Worm (Caenorhabditis elegans) whole organism, L4 larva: ENCODE results near the gene nhr-99.
A peak's percentile ranks its signal among the peaks of the same experiment; 100 is the strongest.

Experiments
- F10B5.3 ChIP-seq: sonication (generic microtip); optimal IDR thresholded peaks from 2 replicates; lab custom pipeline; 2016; ENCODE audit warnings: mild to moderate bottlenecking, missing genetic modification characterization, missing compliant biosample characterization
- F37D6.2 ChIP-seq: sonication (generic microtip); optimal IDR thresholded peaks from 2 replicates; lab custom pipeline; 2016; ENCODE audit warnings: mild to moderate bottlenecking, missing genetic modification characterization, missing compliant biosample characterization
- F44E2.7 ChIP-seq: fragments of 200-800 bp; sonication (Bioruptor generic); IDR thresholded peaks from 2 replicates; pipeline ENCODE4 v2.1.2; 2022; ENCODE audit warnings: missing genetic modification characterization, missing compliant biosample characterization
- T20F7.1 ChIP-seq: fragments of 200-800 bp; sonication (Bioruptor generic); optimal IDR thresholded peaks from 2 replicates; lab custom pipeline; 2018; ENCODE audit warnings: mild to moderate bottlenecking, missing genetic modification characterization, missing compliant biosample characterization
- Y105C5A.15 ChIP-seq: fragments of 200-800 bp; sonication (Bioruptor generic); IDR thresholded peaks from 2 replicates; pipeline ENCODE4 v1.3.6; 2022; ENCODE audit warnings: missing genetic modification characterization, missing compliant biosample characterization
- Y48G9A.11 ChIP-seq: fragments of 200-800 bp; sonication (Bioruptor generic); IDR thresholded peaks from 2 replicates; pipeline ENCODE4 v1.3.6; 2022; ENCODE audit warnings: missing genetic modification reagents, missing genetic modification characterization, missing compliant biosample characterization
- Y5F2A.4 ChIP-seq: fragments of 200-800 bp; sonication (Bioruptor generic); optimal IDR thresholded peaks from 2 replicates; lab custom pipeline; 2018; ENCODE audit warnings: mild to moderate bottlenecking, missing genetic modification characterization, missing compliant biosample characterization
- Y75B8A.6 ChIP-seq: fragments of 200-800 bp; sonication (Bioruptor generic); IDR thresholded peaks from 2 replicates; pipeline ENCODE4 v1.3.6; 2022; ENCODE audit warnings: missing genetic modification reagents, missing genetic modification characterization, missing compliant biosample characterization
- aha-1 ChIP-seq: fragments of 150-350 bp; peaks from one replicate; lab custom pipeline; 2014; ENCODE audit warnings: missing biosample characterization, missing genetic modification characterization
- ces-1 ChIP-seq: fragments of 150-350 bp; sonication (generic microtip); optimal IDR thresholded peaks from 4 replicates; lab custom pipeline; 2014; ENCODE audit warnings: missing biosample characterization, missing genetic modification reagents, missing genetic modification characterization
- cey-2 ChIP-seq: sonication (generic microtip); optimal IDR thresholded peaks from 3 replicates; lab custom pipeline; 2017; ENCODE audit warnings: missing genetic modification characterization, mild to moderate bottlenecking, missing compliant biosample characterization, antibody characterized with exemption, borderline replicate concordance; ENCODE audit not compliant: insufficient read depth
- daf-12 ChIP-seq: fragments of 150-350 bp; optimal IDR thresholded peaks from 2 replicates; lab custom pipeline; 2014; ENCODE audit warnings: missing biosample characterization, missing genetic modification reagents, missing genetic modification characterization
- daf-16 ChIP-seq, 3 experiments: sonication (generic microtip); optimal IDR thresholded peaks; 2 replicates each; lab custom pipeline; 2016 to 2017; ENCODE audit warnings: missing genetic modification characterization in 3 of 3, missing genetic modification reagents in 3 of 3, mild to moderate bottlenecking in 2 of 3, missing compliant biosample characterization in 2 of 3, missing biosample characterization in 1 of 3, moderate library complexity in 1 of 3
- daf-19 ChIP-seq: fragments of 200-800 bp; sonication (Bioruptor generic); conservative IDR thresholded peaks from 2 replicates; pipeline ENCODE4 v1.3.6; 2022; ENCODE audit warnings: missing genetic modification characterization, missing compliant biosample characterization
- dmd-6 ChIP-seq: fragments of 200-800 bp; sonication (Bioruptor generic); IDR thresholded peaks from 2 replicates; pipeline ENCODE4 v1.3.6; 2022; ENCODE audit warnings: missing genetic modification reagents, missing genetic modification characterization, missing compliant biosample characterization
- duxl-1 ChIP-seq: sonication (generic microtip); optimal IDR thresholded peaks from 2 replicates; lab custom pipeline; 2016; ENCODE audit warnings: mild to moderate bottlenecking, missing genetic modification characterization, moderate library complexity, missing compliant biosample characterization; ENCODE audit not compliant: poor library complexity
- dve-1 ChIP-seq: sonication (generic microtip); optimal IDR thresholded peaks from 2 replicates; lab custom pipeline; 2017; ENCODE audit warnings: antibody characterized with exemption, mild to moderate bottlenecking, missing genetic modification characterization, missing compliant biosample characterization; ENCODE audit not compliant: insufficient read depth
- gei-8 ChIP-seq: fragments of 200-800 bp; sonication (Bioruptor generic); optimal IDR thresholded peaks from 2 replicates; lab custom pipeline; 2018; ENCODE audit warnings: mild to moderate bottlenecking, missing genetic modification characterization, missing compliant biosample characterization
- hif-1 ChIP-seq, 2 experiments: sonication (generic microtip); optimal IDR thresholded peaks; 2 replicates each; lab custom pipeline; 2016 to 2017; ENCODE audit warnings: missing compliant biosample characterization in 2 of 2, missing genetic modification characterization in 2 of 2, missing genetic modification reagents in 2 of 2, missing genotype in 2 of 2, mild to moderate bottlenecking in 1 of 2
- hlh-11 ChIP-seq: fragments of 200-800 bp; sonication (Bioruptor generic); optimal IDR thresholded peaks from 2 replicates; lab custom pipeline; 2018; ENCODE audit warnings: mild to moderate bottlenecking, missing genetic modification characterization, missing compliant biosample characterization
- jun-1 ChIP-seq: fragments of 150-350 bp; optimal IDR thresholded peaks from 2 replicates; lab custom pipeline; 2014; ENCODE audit warnings: missing biosample characterization, missing genetic modification reagents, missing genetic modification characterization
- lin-29 ChIP-seq: fragments of 200-800 bp; sonication (Bioruptor generic); IDR thresholded peaks from 2 replicates; pipeline ENCODE4 v1.3.6; 2022; ENCODE audit warnings: missing genetic modification reagents, missing genetic modification characterization, missing compliant biosample characterization
- lin-38 ChIP-seq: fragments of 200-800 bp; sonication (Bioruptor generic); IDR thresholded peaks from 2 replicates; pipeline ENCODE4 v1.3.6; 2022; ENCODE audit warnings: missing genetic modification reagents, missing genetic modification characterization, missing compliant biosample characterization
- lir-3 ChIP-seq: sonication (generic microtip); optimal IDR thresholded peaks from 2 replicates; lab custom pipeline; 2016; ENCODE audit warnings: mild to moderate bottlenecking, missing genetic modification characterization, missing compliant biosample characterization
- lsy-2 ChIP-seq, 2 experiments: fragments of 150-350 bp in 1 of 2; sonication (generic microtip) in 1 of 2; optimal IDR thresholded peaks; 2 replicates each; lab custom pipeline; 2014 to 2017; ENCODE audit warnings: missing biosample characterization in 2 of 2, missing genetic modification characterization in 2 of 2
- mxl-3 ChIP-seq: fragments of 200-800 bp; sonication (Bioruptor generic); optimal IDR thresholded peaks from 2 replicates; lab custom pipeline; 2018; ENCODE audit warnings: mild to moderate bottlenecking, missing genetic modification characterization, missing compliant biosample characterization
- nhr-102 ChIP-seq: sonication (generic microtip); optimal IDR thresholded peaks from 2 replicates; lab custom pipeline; 2016; ENCODE audit warnings: mild to moderate bottlenecking, missing genetic modification characterization, moderate library complexity, missing compliant biosample characterization
- nhr-11 ChIP-seq: fragments of 150-350 bp; optimal IDR thresholded peaks from 2 replicates; lab custom pipeline; 2014; ENCODE audit warnings: missing biosample characterization, missing genetic modification characterization
- nhr-28 ChIP-seq: fragments of 150-350 bp; optimal IDR thresholded peaks from 2 replicates; lab custom pipeline; 2014; ENCODE audit warnings: missing biosample characterization, missing genetic modification characterization
- nhr-41 ChIP-seq: fragments of 200-800 bp; sonication (Bioruptor generic); IDR thresholded peaks from 2 replicates; pipeline ENCODE4 v1.3.6; 2022; ENCODE audit warnings: missing genetic modification reagents, missing genetic modification characterization, missing compliant biosample characterization
- nhr-42 ChIP-seq: fragments of 200-800 bp; sonication (Bioruptor generic); IDR thresholded peaks from 2 replicates; pipeline ENCODE4 v1.3.6; 2022; ENCODE audit warnings: missing genetic modification characterization, missing compliant biosample characterization
- nhr-48 ChIP-seq: sonication (generic microtip); optimal IDR thresholded peaks from 2 replicates; lab custom pipeline; 2016; ENCODE audit warnings: mild to moderate bottlenecking, missing genetic modification characterization, missing compliant biosample characterization
- nhr-6 ChIP-seq: fragments of 150-350 bp; optimal IDR thresholded peaks from 2 replicates; lab custom pipeline; 2014; ENCODE audit warnings: missing biosample characterization, missing genetic modification characterization
- php-3 ChIP-seq: fragments of 200-800 bp; sonication (Bioruptor generic); IDR thresholded peaks from 2 replicates; pipeline ENCODE4 v1.3.6; 2022; ENCODE audit warnings: missing genetic modification reagents, missing genetic modification characterization, missing compliant biosample characterization
- pqm-1 ChIP-seq: sonication (generic microtip); optimal IDR thresholded peaks from 2 replicates; lab custom pipeline; 2017; ENCODE audit warnings: missing biosample characterization, missing genetic modification characterization
- sdz-12 ChIP-seq: fragments of 200-800 bp; sonication (Bioruptor generic); optimal IDR thresholded peaks from 2 replicates; lab custom pipeline; 2018; ENCODE audit warnings: mild to moderate bottlenecking, missing genetic modification characterization, missing compliant biosample characterization
- spr-1 ChIP-seq: sonication (generic microtip); optimal IDR thresholded peaks from 2 replicates; lab custom pipeline; 2016; ENCODE audit warnings: mild to moderate bottlenecking, missing genetic modification characterization, missing compliant biosample characterization
- spr-3 ChIP-seq: fragments of 200-800 bp; sonication (Bioruptor generic); optimal IDR thresholded peaks from 2 replicates; lab custom pipeline; 2018; ENCODE audit warnings: mild to moderate bottlenecking, missing genetic modification characterization, missing compliant biosample characterization
- unc-130 ChIP-seq: sonication (generic microtip); optimal IDR thresholded peaks from 2 replicates; lab custom pipeline; 2016; ENCODE audit warnings: missing genetic modification reagents, missing genetic modification characterization, missing compliant biosample characterization
- unc-39 ChIP-seq: sonication (generic microtip); optimal IDR thresholded peaks from 2 replicates; lab custom pipeline; 2017; ENCODE audit warnings: missing biosample characterization, missing genetic modification characterization
- unc-62 ChIP-seq, 3 experiments: fragments of 150-350 bp in 1 of 3; sonication (generic microtip); optimal IDR thresholded peaks in 2 of 3; peaks in 1 of 3; 1 replicate in 1 of 3; 2 replicates in 2 of 3; lab custom pipeline; 2014 to 2017; ENCODE audit warnings: missing biosample characterization in 3 of 3, missing genetic modification characterization in 3 of 3, missing genetic modification reagents in 3 of 3, missing genotype in 1 of 3
- vab-7 ChIP-seq: fragments of 200-800 bp; sonication (Bioruptor generic); IDR thresholded peaks from 2 replicates; pipeline ENCODE4 v1.3.6; 2022; ENCODE audit warnings: missing genetic modification reagents, missing genetic modification characterization, missing compliant biosample characterization
- ztf-7 ChIP-seq: fragments of 150-350 bp; optimal IDR thresholded peaks from 2 replicates; lab custom pipeline; 2014; ENCODE audit warnings: missing biosample characterization, missing genetic modification characterization

nhr-99 gene

DNA sequence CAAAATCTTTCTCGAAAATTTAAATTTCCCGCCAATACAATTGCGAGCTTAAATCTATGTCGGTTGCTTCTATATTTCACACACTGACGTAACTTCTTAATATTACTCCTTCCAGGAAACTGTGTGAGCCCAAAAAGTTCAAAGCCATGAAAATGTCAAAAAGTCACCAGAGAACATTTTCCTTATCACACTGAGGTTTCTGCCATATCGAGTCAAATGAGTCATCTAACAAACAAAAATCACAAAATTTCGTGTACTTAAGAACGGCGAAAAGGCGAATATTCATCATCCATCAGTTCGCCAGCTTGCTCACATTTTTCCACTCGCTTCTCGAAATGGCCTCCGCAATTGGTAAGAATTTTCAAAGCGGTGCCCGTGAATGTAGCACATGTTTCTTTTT lies 24.9 kb upstream of the nhr-99 start, which contains the start of gene M02H5.8:
TSS of gene M02H5.8 (plus strand) at position 297 of the 400 bp plus-strand sequence.
- TF ChIP-seq nhr-42 (GFP tag; lab: Robert Waterston, UW) = no peak
- no peak for TF ChIP-seq F44E2.7 (GFP tag; lab: Robert Waterston, UW)
- no peak for TF ChIP-seq spr-1 (tag; lab: Kevin White, UChicago)
- TF ChIP-seq nhr-6 (tag; lab: Kevin White, UChicago) = peak; percentile 11
- peak; percentile 45 for TF ChIP-seq hlh-11 (tag; lab: Kevin White, UChicago)
- no peak for TF ChIP-seq gei-8 (GFP tag; lab: Kevin White, UChicago)
- TF ChIP-seq nhr-28 = peak; percentile 69
- TF ChIP-seq ztf-7 (tag; lab: Kevin White, UChicago) = no peak
- peak; percentile 94 for TF ChIP-seq aha-1 (tag; lab: Kevin White, UChicago)
- no peak for TF ChIP-seq nhr-41
- no peak for TF ChIP-seq Y75B8A.6 (GFP tag; lab: Robert Waterston, UW)
- peak; percentile 76 for TF ChIP-seq dmd-6 (GFP tag; lab: Robert Waterston, UW)
- peak; percentile 48 for TF ChIP-seq pqm-1
- TF ChIP-seq daf-16 (GFP tag; optimal IDR thresholded peaks at IDR 0.05; lab: Kevin White, UChicago) = no peak
- peak; percentile 47 for TF ChIP-seq daf-16 (tag; optimal IDR thresholded peaks at IDR 0.05; lab: Kevin White, UChicago)
- no peak for TF ChIP-seq lir-3 (tag; lab: Kevin White, UChicago)
- no peak for TF ChIP-seq vab-7 (GFP tag; lab: Robert Waterston, UW)
- no peak for TF ChIP-seq ces-1

DNA sequence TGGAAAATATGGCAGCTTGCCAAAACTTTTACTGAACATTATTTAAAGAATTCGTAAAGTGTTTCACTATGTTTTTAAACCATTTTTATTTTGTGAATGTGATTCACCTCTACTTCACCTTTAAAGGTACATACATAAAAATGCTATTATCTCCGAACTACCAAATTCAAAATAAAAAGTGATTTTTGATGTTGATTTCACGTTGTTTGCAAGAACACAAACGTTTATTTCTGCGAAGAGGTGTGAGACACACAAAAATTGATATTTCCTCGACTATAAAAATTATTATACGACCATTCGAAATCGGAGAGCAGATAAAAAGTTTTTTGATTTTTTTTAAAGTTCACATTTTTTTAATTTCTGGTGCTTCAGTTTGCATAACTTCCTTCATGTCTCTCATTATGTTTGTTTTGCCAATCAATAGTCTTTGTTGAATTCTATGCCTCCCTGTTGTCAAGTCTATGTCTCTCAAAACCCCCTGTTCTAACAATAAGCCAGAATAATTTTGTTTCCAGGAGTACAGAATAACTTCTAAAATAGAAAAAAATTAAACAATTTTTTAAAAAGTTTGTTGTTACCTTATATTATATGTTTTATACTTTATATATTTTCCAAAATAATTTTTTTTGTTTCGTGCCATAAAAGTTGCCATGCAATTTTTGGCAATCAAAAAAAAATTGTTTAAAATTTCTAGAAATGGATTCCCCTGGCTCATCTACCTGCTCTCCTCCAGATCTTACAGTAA lies 23.6 kb upstream of the nhr-99 start, which contains the start of gene nhr-123:
TSS of gene nhr-123 (plus strand) at position 695 of the 745 bp plus-strand sequence.
- TF ChIP-seq Y105C5A.15 (GFP tag; lab: Robert Waterston, UW) (no peak), Y48G9A.11 (GFP tag; lab: Robert Waterston, UW) (no peak), duxl-1 (tag; lab: Kevin White, UChicago) (no peak), nhr-11 (no peak), daf-19 (GFP tag; lab: Robert Waterston, UW) (no peak), nhr-28 (peak; percentile 46), nhr-48 (tag; lab: Kevin White, UChicago) (no peak), nhr-102 (no peak), Y5F2A.4 (no peak), hlh-11 (tag; lab: Kevin White, UChicago) (no peak), unc-39 (no peak), daf-16 (GFP tag; optimal IDR thresholded peaks at IDR 0.05; lab: Kevin White, UChicago) (no peak), daf-16 (tag; optimal IDR thresholded peaks at IDR 0.05; lab: Kevin White, UChicago) (peak; percentile 67), hif-1 (tag; optimal IDR thresholded peaks at IDR 0.05; lab: Kevin White, UChicago) (no peak), mxl-3 (GFP tag; lab: Kevin White, UChicago) (no peak), lin-29 (GFP tag; lab: Robert Waterston, UW) (no peak), unc-130 (no peak), spr-3 (no peak), jun-1 (tag; lab: Kevin White, UChicago) (no peak), lin-38 (GFP tag; lab: Robert Waterston, UW) (no peak), F10B5.3 (tag; lab: Kevin White, UChicago) (no peak), dve-1 (tag; lab: Kevin White, UChicago) (peak; percentile 5), cey-2 (no peak), F37D6.2 (tag; lab: Kevin White, UChicago) (no peak), sdz-12 (GFP tag; lab: Kevin White, UChicago) (no peak), lsy-2 (tag; optimal IDR thresholded peaks at IDR 0.05; lab: Kevin White, UChicago) (no peak), T20F7.1 (no peak), unc-62 (GFP tag; optimal IDR thresholded peaks at IDR 0.05 in 1 of 2; lab: Kevin White, UChicago) (peak in 1 of 2 experiments; percentile 25), unc-62 (tag; optimal IDR thresholded peaks at IDR 0.05; lab: Kevin White, UChicago) (no peak), php-3 (0 out of 2 replicates have a peak, but pooled peaks have one; percentile 21), daf-12 (no peak)
- TF ChIP-seq, all 104 proteins: peak for 5
